Worm (Caenorhabditis elegans): ENCODE results near the gene tbb-6.
A peak's percentile ranks its signal among the peaks of the same experiment; 100 is the strongest.

Gene tbb-6

ce11 chrV:12299244-12299766, 38.0 kb downstream of the tbb-6 start:
- TF ChIP-seq ceh-82 (tag; optimal IDR thresholded peaks at IDR 0.05) = no peak
- no peak for TF ChIP-seq ZK546.5 (tag; optimal IDR thresholded peaks at IDR 0.05)
- TF ChIP-seq crh-2 (tag; optimal IDR thresholded peaks at IDR 0.05) = no peak
- no peak for TF ChIP-seq mdl-1 (tag; optimal IDR thresholded peaks at IDR 0.05)
- no peak for TF ChIP-seq F13H6.1 (tag; optimal IDR thresholded peaks at IDR 0.05)
- no peak for TF ChIP-seq ztf-1 (GFP tag; conservative IDR thresholded peaks at IDR 0.05)
- no peak for TF ChIP-seq lin-39 (tag; optimal IDR thresholded peaks at IDR 0.05)
- TF ChIP-seq ama-1 (optimal IDR thresholded peaks at IDR 0.05) = no peak
- TF ChIP-seq sma-3 (GFP tag; optimal IDR thresholded peaks at IDR 0.05) = peak; percentile 40
- no peak for TF ChIP-seq nhr-23 (tag; optimal IDR thresholded peaks at IDR 0.05)
- no peak for TF ChIP-seq ceh-16 (tag; optimal IDR thresholded peaks at IDR 0.05)
- no peak for TF ChIP-seq fos-1 (tag; optimal IDR thresholded peaks at IDR 0.05)
- no peak for TF ChIP-seq aly-2 (tag; optimal IDR thresholded peaks at IDR 0.05)
- TF ChIP-seq unc-39 (tag; optimal IDR thresholded peaks at IDR 0.05) = no peak
- no peak for TF ChIP-seq skn-1 (tag; optimal IDR thresholded peaks at IDR 0.05)
- TF ChIP-seq nhr-77 (tag; optimal IDR thresholded peaks at IDR 0.05) = no peak
- TF ChIP-seq alr-1 (tag; optimal IDR thresholded peaks at IDR 0.05) = no peak
- no peak for TF ChIP-seq lsy-2 (tag; optimal IDR thresholded peaks at IDR 0.05)
- no peak for TF ChIP-seq peb-1 (tag; optimal IDR thresholded peaks at IDR 0.05)
- TF ChIP-seq blmp-1 (tag; optimal IDR thresholded peaks at IDR 0.05; ENCODE audit: insufficient read depth) = peak; percentile 20
- no peak for TF ChIP-seq nhr-11 (tag; optimal IDR thresholded peaks at IDR 0.05)
- peak; percentile 66 for TF ChIP-seq sma-9 (GFP tag; optimal IDR thresholded peaks at IDR 0.05)
- TF ChIP-seq sma-9 (tag; optimal IDR thresholded peaks at IDR 0.05) = no peak

- TF ChIP-seq nhr-21 (tag; optimal IDR thresholded peaks at IDR 0.05) (peak; percentile 87), unc-39 (tag; optimal IDR thresholded peaks at IDR 0.05) (no peak), ztf-4 (tag; optimal IDR thresholded peaks at IDR 0.05) (no peak), ztf-1 (GFP tag; conservative IDR thresholded peaks at IDR 0.05) (no peak), nhr-237 (tag; optimal IDR thresholded peaks at IDR 0.05) (no peak), nhr-11 (tag; optimal IDR thresholded peaks at IDR 0.05) (no peak), nhr-10 (tag; optimal IDR thresholded peaks at IDR 0.05) (no peak), ceh-16 (tag; optimal IDR thresholded peaks at IDR 0.05) (no peak), sma-3 (GFP tag; optimal IDR thresholded peaks at IDR 0.05) (peak; percentile 86), nhr-23 (tag; optimal IDR thresholded peaks at IDR 0.05) (no peak), mab-5 (tag; optimal IDR thresholded peaks at IDR 0.05) (no peak), lin-39 (tag; optimal IDR thresholded peaks at IDR 0.05) (no peak), nhr-25 (tag; optimal IDR thresholded peaks at IDR 0.05) (peak; percentile 88), fos-1 (tag; optimal IDR thresholded peaks at IDR 0.05) (peak; percentile 82), ztf-11 (tag; optimal IDR thresholded peaks at IDR 0.05) (no peak), elt-1 (tag; optimal IDR thresholded peaks at IDR 0.05) (no peak), F13H6.1 (tag; optimal IDR thresholded peaks at IDR 0.05) (peak; percentile 71), R02D3.7 (tag; optimal IDR thresholded peaks at IDR 0.05) (no peak), mdl-1 (tag; optimal IDR thresholded peaks at IDR 0.05) (peak in 1 of 2 experiments; percentile 18), elt-3 (tag; optimal IDR thresholded peaks at IDR 0.05) (no peak), zag-1 (tag; optimal IDR thresholded peaks at IDR 0.05) (no peak), peb-1 (tag; optimal IDR thresholded peaks at IDR 0.05) (no peak), lsy-2 (tag; optimal IDR thresholded peaks at IDR 0.05) (peak in 1 of 2 experiments; percentile 60), egl-27 (tag; optimal IDR thresholded peaks at IDR 0.05) (peak; percentile 75), gmeb-1 (tag; optimal IDR thresholded peaks at IDR 0.05) (peak; percentile 67), nhr-12 (tag; optimal IDR thresholded peaks at IDR 0.05) (no peak), nhr-129 (tag; optimal IDR thresholded peaks at IDR 0.05) (peak; percentile 89), sem-4 (tag; optimal IDR thresholded peaks at IDR 0.05) (peak; percentile 64), Y55F3AM.14 (GFP tag; optimal IDR thresholded peaks at IDR 0.05) (no peak), C34F6.9 (tag; optimal IDR thresholded peaks at IDR 0.05) (peak; percentile 54), alr-1 (tag; optimal IDR thresholded peaks at IDR 0.05) (no peak), mbf-1 (tag; optimal IDR thresholded peaks at IDR 0.05) (no peak), unc-55 (GFP tag; optimal IDR thresholded peaks at IDR 0.05) (no peak), ceh-82 (tag; optimal IDR thresholded peaks at IDR 0.05) (no peak), snpc-4 (tag; optimal IDR thresholded peaks at IDR 0.05) (peak; percentile 1), crh-2 (tag; optimal IDR thresholded peaks at IDR 0.05) (peak; percentile 80), skn-1 (tag; optimal IDR thresholded peaks at IDR 0.05) (no peak), ZK546.5 (tag; optimal IDR thresholded peaks at IDR 0.05) (no peak), nhr-77 (tag; optimal IDR thresholded peaks at IDR 0.05) (no peak), unc-62 (GFP tag; optimal IDR thresholded peaks at IDR 0.05) (no peak), nhr-6 (tag; optimal IDR thresholded peaks at IDR 0.05) (no peak), sma-9 (GFP tag; optimal IDR thresholded peaks at IDR 0.05) (peak; percentile 89), sma-9 (tag; optimal IDR thresholded peaks at IDR 0.05) (no peak), blmp-1 (tag; optimal IDR thresholded peaks at IDR 0.05; ENCODE audit: insufficient read depth) (peak; percentile 84), lin-13 (GFP tag; optimal IDR thresholded peaks at IDR 0.05) (no peak), dmd-4 (tag; optimal IDR thresholded peaks at IDR 0.05) (no peak), aly-2 (tag; optimal IDR thresholded peaks at IDR 0.05) (no peak), lin-11 (tag; optimal IDR thresholded peaks at IDR 0.05) (no peak), ama-1 (optimal IDR thresholded peaks at IDR 0.05) (no peak)
These were observed 38.8 kb downstream of the tbb-6 start for ce11 chrV:12300166-12300565.
